Worm (Caenorhabditis elegans) whole organism, L4 larva: ENCODE data around the gene Y77E11A.23.

Experiments
- D1046.2 ChIP-seq: fragments of 200-800 bp; sonication (Bioruptor generic); IDR thresholded peaks from 2 replicates; pipeline ENCODE4 v1.3.6; 2022; ENCODE audit warnings: missing genetic modification characterization, missing compliant biosample characterization
- F26F4.8 ChIP-seq: fragments of 200-800 bp; sonication (Bioruptor generic); conservative IDR thresholded peaks from 2 replicates; pipeline ENCODE4 v1.3.6; 2022; ENCODE audit warnings: missing genetic modification characterization, missing compliant biosample characterization
- F37D6.2 ChIP-seq: sonication (generic microtip); optimal IDR thresholded peaks from 2 replicates; lab custom pipeline; 2016; ENCODE audit warnings: mild to moderate bottlenecking, missing genetic modification characterization, missing compliant biosample characterization
- F44E2.7 ChIP-seq: fragments of 200-800 bp; sonication (Bioruptor generic); IDR thresholded peaks from 2 replicates; pipeline ENCODE4 v2.1.2; 2022; ENCODE audit warnings: missing genetic modification characterization, missing compliant biosample characterization
- R02D3.7 ChIP-seq: fragments of 150-350 bp; sonication (generic microtip); optimal IDR thresholded peaks from 3 replicates; lab custom pipeline; 2014; ENCODE audit warnings: missing biosample characterization, missing genetic modification characterization
- T26A8.4 ChIP-seq: fragments of 200-800 bp; sonication (Bioruptor generic); IDR thresholded peaks from 2 replicates; pipeline ENCODE4 v1.3.6; 2022; ENCODE audit warnings: missing genetic modification characterization, missing compliant biosample characterization
- Y105C5A.15 ChIP-seq: fragments of 200-800 bp; sonication (Bioruptor generic); IDR thresholded peaks from 2 replicates; pipeline ENCODE4 v1.3.6; 2022; ENCODE audit warnings: missing genetic modification characterization, missing compliant biosample characterization
- Y48G9A.11 ChIP-seq: fragments of 200-800 bp; sonication (Bioruptor generic); IDR thresholded peaks from 2 replicates; pipeline ENCODE4 v1.3.6; 2022; ENCODE audit warnings: missing genetic modification reagents, missing genetic modification characterization, missing compliant biosample characterization
- ZK337.2 ChIP-seq: fragments of 200-800 bp; sonication (Bioruptor generic); IDR thresholded peaks from 2 replicates; pipeline ENCODE4 v1.3.6; 2022; ENCODE audit warnings: missing genetic modification reagents, missing genetic modification characterization, missing compliant biosample characterization
- ZK546.5 ChIP-seq, 2 experiments: sonication (generic microtip); optimal IDR thresholded peaks; 2 replicates each; lab custom pipeline; 2017; ENCODE audit warnings: missing biosample characterization in 2 of 2, missing genetic modification characterization in 2 of 2
- attf-4 ChIP-seq: sonication (generic microtip); optimal IDR thresholded peaks from 3 replicates; lab custom pipeline; 2017; ENCODE audit warnings: missing biosample characterization, missing genetic modification characterization
- ceh-28 ChIP-seq: fragments of 150-350 bp; optimal IDR thresholded peaks from 2 replicates; lab custom pipeline; 2014; ENCODE audit warnings: missing biosample characterization, missing genetic modification reagents, missing genetic modification characterization
- ceh-44 ChIP-seq: fragments of 200-800 bp; sonication (Bioruptor generic); IDR thresholded peaks from 2 replicates; pipeline ENCODE4 v1.3.6; 2022; ENCODE audit warnings: missing genetic modification reagents, missing genetic modification characterization, missing compliant biosample characterization
- cey-2 ChIP-seq: sonication (generic microtip); optimal IDR thresholded peaks from 3 replicates; lab custom pipeline; 2017; ENCODE audit warnings: missing genetic modification characterization, mild to moderate bottlenecking, missing compliant biosample characterization, antibody characterized with exemption, borderline replicate concordance; ENCODE audit not compliant: insufficient read depth
- ctbp-1 ChIP-seq: fragments of 200-800 bp; sonication (Bioruptor generic); IDR thresholded peaks from 2 replicates; pipeline ENCODE4 v1.3.6; 2022; ENCODE audit warnings: missing genetic modification reagents, missing genetic modification characterization, missing compliant biosample characterization
- daf-12 ChIP-seq: fragments of 150-350 bp; optimal IDR thresholded peaks from 2 replicates; lab custom pipeline; 2014; ENCODE audit warnings: missing biosample characterization, missing genetic modification reagents, missing genetic modification characterization
- daf-19 ChIP-seq: fragments of 200-800 bp; sonication (Bioruptor generic); conservative IDR thresholded peaks from 2 replicates; pipeline ENCODE4 v1.3.6; 2022; ENCODE audit warnings: missing genetic modification characterization, missing compliant biosample characterization
- dmd-8 ChIP-seq: fragments of 200-800 bp; sonication (Bioruptor generic); IDR thresholded peaks from 2 replicates; pipeline ENCODE4 v1.3.6; 2022; ENCODE audit warnings: missing genetic modification characterization, missing compliant biosample characterization
- dmd-9 ChIP-seq: fragments of 200-800 bp; sonication (Bioruptor generic); IDR thresholded peaks from 2 replicates; pipeline ENCODE4 v1.3.6; 2022; ENCODE audit warnings: missing genetic modification reagents, missing genetic modification characterization, missing compliant biosample characterization
- egl-27 ChIP-seq: sonication (generic microtip); optimal IDR thresholded peaks from 3 replicates; lab custom pipeline; 2017; ENCODE audit warnings: missing biosample characterization, missing genetic modification reagents, missing genetic modification characterization
- egl-43 ChIP-seq: fragments of 200-800 bp; sonication (Bioruptor generic); IDR thresholded peaks from 2 replicates; pipeline ENCODE4 v1.3.6; 2022; ENCODE audit warnings: missing genetic modification reagents, missing genetic modification characterization, missing compliant biosample characterization
- hif-1 ChIP-seq, 2 experiments: sonication (generic microtip); optimal IDR thresholded peaks; 2 replicates each; lab custom pipeline; 2016 to 2017; ENCODE audit warnings: missing compliant biosample characterization in 2 of 2, missing genetic modification characterization in 2 of 2, missing genetic modification reagents in 2 of 2, missing genotype in 2 of 2, mild to moderate bottlenecking in 1 of 2
- hlh-11 ChIP-seq: fragments of 200-800 bp; sonication (Bioruptor generic); optimal IDR thresholded peaks from 2 replicates; lab custom pipeline; 2018; ENCODE audit warnings: mild to moderate bottlenecking, missing genetic modification characterization, missing compliant biosample characterization
- hlh-30 ChIP-seq: sonication (generic microtip); optimal IDR thresholded peaks from 2 replicates; lab custom pipeline; 2017; ENCODE audit warnings: antibody characterized with exemption, mild to moderate bottlenecking, missing genetic modification characterization, missing compliant biosample characterization; ENCODE audit not compliant: insufficient read depth
- hmg-1.1 ChIP-seq: fragments of 200-800 bp; sonication (Bioruptor generic); IDR thresholded peaks from 2 replicates; pipeline ENCODE4 v1.3.6; 2022; ENCODE audit warnings: missing genetic modification reagents, missing genetic modification characterization, missing compliant biosample characterization
- lim-7 ChIP-seq: fragments of 200-800 bp; sonication (Bioruptor generic); IDR thresholded peaks from 2 replicates; pipeline ENCODE4 v1.3.6; 2022; ENCODE audit warnings: missing genetic modification characterization, missing compliant biosample characterization
- lin-15B ChIP-seq: fragments of 150-350 bp; sonication (generic microtip); optimal IDR thresholded peaks from 3 replicates; lab custom pipeline; 2014; ENCODE audit warnings: missing biosample characterization, missing genetic modification characterization
- lin-29 ChIP-seq: fragments of 200-800 bp; sonication (Bioruptor generic); IDR thresholded peaks from 2 replicates; pipeline ENCODE4 v1.3.6; 2022; ENCODE audit warnings: missing genetic modification reagents, missing genetic modification characterization, missing compliant biosample characterization
- lsy-2 ChIP-seq, 2 experiments: fragments of 150-350 bp in 1 of 2; sonication (generic microtip) in 1 of 2; optimal IDR thresholded peaks; 2 replicates each; lab custom pipeline; 2014 to 2017; ENCODE audit warnings: missing biosample characterization in 2 of 2, missing genetic modification characterization in 2 of 2
- mdt-29 ChIP-seq: fragments of 200-800 bp; sonication (Bioruptor generic); IDR thresholded peaks from 2 replicates; pipeline ENCODE4 v1.3.6; 2022; ENCODE audit warnings: missing genetic modification reagents, missing genetic modification characterization, missing compliant biosample characterization
- mep-1 ChIP-seq: fragments of 150-350 bp; sonication (generic microtip); optimal IDR thresholded peaks from 3 replicates; lab custom pipeline; 2014; ENCODE audit warnings: missing biosample characterization, missing genetic modification characterization
- mxl-3 ChIP-seq: fragments of 200-800 bp; sonication (Bioruptor generic); optimal IDR thresholded peaks from 2 replicates; lab custom pipeline; 2018; ENCODE audit warnings: mild to moderate bottlenecking, missing genetic modification characterization, missing compliant biosample characterization
- nhr-10 ChIP-seq: fragments of 150-350 bp; optimal IDR thresholded peaks from 2 replicates; lab custom pipeline; 2014; ENCODE audit warnings: missing biosample characterization, missing genetic modification characterization
- nhr-102 ChIP-seq: sonication (generic microtip); optimal IDR thresholded peaks from 2 replicates; lab custom pipeline; 2016; ENCODE audit warnings: mild to moderate bottlenecking, missing genetic modification characterization, moderate library complexity, missing compliant biosample characterization
- nhr-237 ChIP-seq: sonication (generic microtip); optimal IDR thresholded peaks from 2 replicates; lab custom pipeline; 2017; ENCODE audit warnings: missing biosample characterization, missing genetic modification characterization
- nhr-25 ChIP-seq: sonication (generic microtip); optimal IDR thresholded peaks from 2 replicates; lab custom pipeline; 2017; ENCODE audit warnings: missing genetic modification characterization, mild to moderate bottlenecking, missing compliant biosample characterization, antibody characterized with exemption, moderate library complexity, borderline replicate concordance; ENCODE audit not compliant: insufficient read depth
- nhr-41 ChIP-seq: fragments of 200-800 bp; sonication (Bioruptor generic); IDR thresholded peaks from 2 replicates; pipeline ENCODE4 v1.3.6; 2022; ENCODE audit warnings: missing genetic modification reagents, missing genetic modification characterization, missing compliant biosample characterization
- nhr-48 ChIP-seq: sonication (generic microtip); optimal IDR thresholded peaks from 2 replicates; lab custom pipeline; 2016; ENCODE audit warnings: mild to moderate bottlenecking, missing genetic modification characterization, missing compliant biosample characterization
- pha-4 ChIP-seq, 2 experiments: fragments of 150-350 bp in 1 of 2; fragments of 200-800 bp in 1 of 2; sonication (Bioruptor generic) in 1 of 2; IDR thresholded peaks in 1 of 2; optimal IDR thresholded peaks in 1 of 2; 2 replicates each; pipeline versions ENCODE4 v1.3.6 to Lab custom; 2014 to 2022; ENCODE audit warnings: missing genetic modification characterization in 2 of 2, missing genetic modification reagents in 2 of 2, missing biosample characterization in 1 of 2, missing compliant biosample characterization in 1 of 2
- saeg-2 ChIP-seq: fragments of 200-800 bp; sonication (Bioruptor generic); IDR thresholded peaks from 2 replicates; pipeline ENCODE4 v1.3.6; 2022; ENCODE audit warnings: missing genetic modification reagents, missing genetic modification characterization, missing compliant biosample characterization
- snpc-4 ChIP-seq: fragments of 150-350 bp; optimal IDR thresholded peaks from 2 replicates; lab custom pipeline; 2014; ENCODE audit warnings: missing biosample characterization, missing genetic modification characterization
- tag-97 ChIP-seq: fragments of 200-800 bp; sonication (Bioruptor generic); IDR thresholded peaks from 2 replicates; pipeline ENCODE4 v1.3.6; 2022; ENCODE audit warnings: missing genetic modification characterization, missing compliant biosample characterization
- tra-1 ChIP-seq: fragments of 200-800 bp; sonication (Bioruptor generic); IDR thresholded peaks from 2 replicates; pipeline ENCODE4 v1.3.6; 2022; ENCODE audit warnings: missing genetic modification reagents, missing genetic modification characterization, missing compliant biosample characterization
- unc-39 ChIP-seq: sonication (generic microtip); optimal IDR thresholded peaks from 2 replicates; lab custom pipeline; 2017; ENCODE audit warnings: missing biosample characterization, missing genetic modification characterization
- unc-62 ChIP-seq, 3 experiments: fragments of 150-350 bp in 1 of 3; sonication (generic microtip); optimal IDR thresholded peaks in 2 of 3; peaks in 1 of 3; 1 replicate in 1 of 3; 2 replicates in 2 of 3; lab custom pipeline; 2014 to 2017; ENCODE audit warnings: missing biosample characterization in 3 of 3, missing genetic modification characterization in 3 of 3, missing genetic modification reagents in 3 of 3, missing genotype in 1 of 3
- vab-7 ChIP-seq: fragments of 200-800 bp; sonication (Bioruptor generic); IDR thresholded peaks from 2 replicates; pipeline ENCODE4 v1.3.6; 2022; ENCODE audit warnings: missing genetic modification reagents, missing genetic modification characterization, missing compliant biosample characterization
- zag-1 ChIP-seq: fragments of 150-350 bp; optimal IDR thresholded peaks from 2 replicates; lab custom pipeline; 2014; ENCODE audit warnings: missing biosample characterization, missing genetic modification characterization
- ztf-7 ChIP-seq: fragments of 150-350 bp; optimal IDR thresholded peaks from 2 replicates; lab custom pipeline; 2014; ENCODE audit warnings: missing biosample characterization, missing genetic modification characterization

Y77E11A.23 gene

DNA sequence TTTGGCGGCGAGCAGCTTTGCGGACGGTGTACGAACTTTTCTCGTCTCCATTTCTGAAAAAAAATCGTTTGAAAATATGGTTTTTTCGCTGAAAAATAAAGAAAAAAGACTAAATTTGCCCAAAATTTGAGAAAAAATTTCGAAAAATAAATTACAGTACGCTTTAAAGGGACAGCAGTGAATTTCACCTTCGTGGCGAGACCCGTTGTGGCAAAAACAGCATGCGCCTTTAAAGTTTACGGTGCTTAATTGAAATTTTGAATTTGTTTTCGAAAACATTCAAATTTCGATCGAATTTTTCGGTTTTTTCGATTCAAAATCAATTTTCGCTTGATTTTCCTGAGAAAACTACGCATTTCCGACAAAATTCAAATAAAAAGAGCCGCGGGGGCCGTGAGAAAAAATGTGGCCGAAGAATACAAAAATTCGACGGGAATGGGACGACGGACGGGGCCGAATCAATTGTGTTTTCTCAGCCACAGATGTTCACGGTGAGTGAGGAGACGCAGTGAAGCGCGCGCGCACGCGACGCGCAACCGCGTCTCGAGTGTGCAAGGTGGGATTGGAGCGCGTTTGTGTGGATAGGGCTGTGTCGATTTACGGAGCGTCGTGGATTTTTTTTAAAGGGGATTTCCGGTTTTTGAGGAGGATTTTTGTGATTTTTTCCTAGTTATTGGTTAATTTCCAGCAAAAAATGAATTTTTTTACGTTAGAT is 10.2 kb downstream of the Y77E11A.23 start, which contains the start of gene Y77E11A.7 (continued):
- no peak for TF ChIP-seq D1046.2 (GFP tag; lab: Robert Waterston, UW)
- peak; percentile 10 for TF ChIP-seq nhr-102 (tag; lab: Kevin White, UChicago)
- no peak for TF ChIP-seq daf-12
- no peak for TF ChIP-seq T26A8.4
- no peak for TF ChIP-seq ctbp-1 (GFP tag; lab: Robert Waterston, UW)
- no peak; the same call in 1 of the 2 replicates for TF ChIP-seq pha-4 (GFP tag; IDR thresholded peaks at IDR 0.05; lab: Robert Waterston, UW)
- no peak for TF ChIP-seq pha-4 (tag; optimal IDR thresholded peaks at IDR 0.05; lab: Kevin White, UChicago)
- no peak for TF ChIP-seq nhr-237 (tag; lab: Kevin White, UChicago)
- no peak; the same call in 1 of the 2 replicates for TF ChIP-seq Y48G9A.11 (GFP tag; lab: Robert Waterston, UW)
- peak; percentile 76 for TF ChIP-seq lin-15B (tag; lab: Kevin White, UChicago)
- no peak for TF ChIP-seq tra-1
- TF ChIP-seq attf-4 (tag; lab: Kevin White, UChicago): no peak
- TF ChIP-seq nhr-48 (tag; lab: Kevin White, UChicago): peak; percentile 26
- TF ChIP-seq saeg-2 (GFP tag; lab: Robert Waterston, UW): no peak
- no peak for TF ChIP-seq lin-29 (GFP tag; lab: Robert Waterston, UW)
- TF ChIP-seq nhr-41: no peak
- no peak for TF ChIP-seq lim-7 (GFP tag; lab: Robert Waterston, UW)
- TF ChIP-seq F26F4.8 (GFP tag; lab: Robert Waterston, UW): no peak
- peak; percentile 60 for TF ChIP-seq R02D3.7 (tag; lab: Kevin White, UChicago)
- TF ChIP-seq Y105C5A.15 (GFP tag; lab: Robert Waterston, UW): no peak
- TF ChIP-seq lsy-2 (tag; optimal IDR thresholded peaks at IDR 0.05; lab: Kevin White, UChicago): peak; percentile 79 to 91
- no peak for TF ChIP-seq dmd-8 (GFP tag; lab: Robert Waterston, UW)
- no peak for TF ChIP-seq ztf-7
- TF ChIP-seq unc-62 (GFP tag; optimal IDR thresholded peaks at IDR 0.05 in 1 of 2; lab: Kevin White, UChicago): peak in 1 of 2 experiments; percentile 45
- no peak for TF ChIP-seq unc-62 (tag; optimal IDR thresholded peaks at IDR 0.05; lab: Kevin White, UChicago)
- peak; percentile 58 for TF ChIP-seq nhr-25 (tag; lab: Kevin White, UChicago)
- no peak for TF ChIP-seq ZK337.2 (GFP tag; lab: Robert Waterston, UW)
- TF ChIP-seq mep-1: peak; percentile 89
- peak; percentile 39 for TF ChIP-seq ceh-28 (tag; lab: Kevin White, UChicago)
- 0 out of 2 replicates have a peak, but pooled peaks have one; percentile 55 for TF ChIP-seq vab-7
- no peak for TF ChIP-seq tag-97
- peak; percentile 60; the same call in 1 of the 2 replicates for TF ChIP-seq dmd-9
- TF ChIP-seq mxl-3 (GFP tag; lab: Kevin White, UChicago): peak; percentile 88
- TF ChIP-seq hif-1 (tag; optimal IDR thresholded peaks at IDR 0.05; lab: Kevin White, UChicago): peak in 1 of 2 experiments; percentile 92
- TF ChIP-seq daf-19 (GFP tag; lab: Robert Waterston, UW): no peak
- no peak for TF ChIP-seq egl-27
- peak; percentile 99 for TF ChIP-seq hlh-30 (tag; lab: Kevin White, UChicago)
- TF ChIP-seq snpc-4 (tag; lab: Kevin White, UChicago): no peak
- peak; percentile 62 for TF ChIP-seq F37D6.2 (tag; lab: Kevin White, UChicago)
- no peak for TF ChIP-seq zag-1 (tag; lab: Kevin White, UChicago)
- no peak for TF ChIP-seq egl-43 (GFP tag; lab: Robert Waterston, UW)
- TF ChIP-seq cey-2: no peak
- TF ChIP-seq ceh-44: 0 out of 2 replicates have a peak, but pooled peaks have one; percentile 17
- peak in 1 of 2 experiments; percentile 0 for TF ChIP-seq ZK546.5 (tag; optimal IDR thresholded peaks at IDR 0.05; lab: Kevin White, UChicago)
- peak; percentile 91 for TF ChIP-seq hmg-1.1
- TF ChIP-seq F44E2.7 (GFP tag; lab: Robert Waterston, UW): no peak
- TF ChIP-seq unc-39 (tag; lab: Kevin White, UChicago): no peak
- no peak for TF ChIP-seq nhr-10 (tag; lab: Kevin White, UChicago)
- TF ChIP-seq hlh-11: peak; percentile 94
- no peak for TF ChIP-seq mdt-29
